Worm (Caenorhabditis elegans): ENCODE measurements around the gene ugt-42.
A peak's percentile ranks its signal among the peaks of the same experiment; 100 is the strongest.

ugt-42 gene

DNA sequence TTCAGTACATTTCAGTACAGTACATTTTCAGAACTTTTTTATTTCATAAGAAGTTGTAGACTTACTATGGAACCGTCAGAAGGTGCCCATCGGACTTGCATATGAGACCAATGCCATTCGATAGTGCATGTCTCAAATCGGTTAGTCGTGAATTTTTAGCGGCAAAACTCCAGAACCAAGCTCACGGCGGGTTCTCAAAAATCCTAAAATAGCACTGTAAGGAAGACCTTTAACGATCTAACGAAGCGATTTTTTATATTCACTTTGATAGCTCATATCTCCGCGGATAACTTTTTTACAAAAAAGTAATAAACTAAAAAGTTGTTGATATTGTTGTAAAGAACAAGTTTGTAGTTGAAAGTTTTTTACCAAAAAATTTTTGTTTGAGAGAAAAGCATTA lies 27.2 kb downstream of the ugt-42 start, which contains the start of gene sru-25:
TSS of gene sru-25 (minus strand) at position 101 of the 400 bp plus-strand sequence.
- TF ChIP-seq ceh-16 (tag; optimal IDR thresholded peaks at IDR 0.05) (no peak), unc-55 (GFP tag; optimal IDR thresholded peaks at IDR 0.05) (no peak), unc-39 (tag; optimal IDR thresholded peaks at IDR 0.05) (no peak), blmp-1 (tag; optimal IDR thresholded peaks at IDR 0.05; ENCODE audit: insufficient read depth) (no peak), unc-62 (GFP tag; optimal IDR thresholded peaks at IDR 0.05) (no peak), nhr-6 (tag; optimal IDR thresholded peaks at IDR 0.05) (no peak), nhr-237 (tag; optimal IDR thresholded peaks at IDR 0.05) (no peak), nhr-25 (tag; optimal IDR thresholded peaks at IDR 0.05) (no peak), mab-5 (tag; optimal IDR thresholded peaks at IDR 0.05) (no peak), R02D3.7 (tag; optimal IDR thresholded peaks at IDR 0.05) (no peak), F13H6.1 (tag; optimal IDR thresholded peaks at IDR 0.05) (no peak), lsy-2 (tag; optimal IDR thresholded peaks at IDR 0.05) (no peak), skn-1 (tag; optimal IDR thresholded peaks at IDR 0.05) (no peak), nhr-77 (tag; optimal IDR thresholded peaks at IDR 0.05) (no peak), Y55F3AM.14 (GFP tag; optimal IDR thresholded peaks at IDR 0.05) (no peak), nhr-10 (tag; optimal IDR thresholded peaks at IDR 0.05) (no peak), ZK546.5 (tag; optimal IDR thresholded peaks at IDR 0.05) (no peak), lin-11 (tag; optimal IDR thresholded peaks at IDR 0.05) (no peak), ama-1 (optimal IDR thresholded peaks at IDR 0.05) (no peak), C34F6.9 (tag; optimal IDR thresholded peaks at IDR 0.05) (no peak)

- TF ChIP-seq snpc-4 (tag; optimal IDR thresholded peaks at IDR 0.05), result peak; percentile 38
- no peak for TF ChIP-seq blmp-1 (tag; optimal IDR thresholded peaks at IDR 0.05; ENCODE audit: insufficient read depth)
Measured at ce11 chrV:676090-676489, 29.1 kb downstream of the ugt-42 start.

ce11 chrV:676550-677084 lies 29.6 kb downstream of the ugt-42 start, which contains the start of the genes fbxa-72 and srx-21:
Gene fbxa-72 (minus strand): TSS chrV:676753.
Gene srx-21 (plus strand): TSS chrV:677034.
- TF ChIP-seq fos-1 (tag; optimal IDR thresholded peaks at IDR 0.05), result peak; percentile 70
- TF ChIP-seq sem-4 (tag; optimal IDR thresholded peaks at IDR 0.05), result no peak
- TF ChIP-seq nhr-25 (tag; optimal IDR thresholded peaks at IDR 0.05), result peak; percentile 42

DNA sequence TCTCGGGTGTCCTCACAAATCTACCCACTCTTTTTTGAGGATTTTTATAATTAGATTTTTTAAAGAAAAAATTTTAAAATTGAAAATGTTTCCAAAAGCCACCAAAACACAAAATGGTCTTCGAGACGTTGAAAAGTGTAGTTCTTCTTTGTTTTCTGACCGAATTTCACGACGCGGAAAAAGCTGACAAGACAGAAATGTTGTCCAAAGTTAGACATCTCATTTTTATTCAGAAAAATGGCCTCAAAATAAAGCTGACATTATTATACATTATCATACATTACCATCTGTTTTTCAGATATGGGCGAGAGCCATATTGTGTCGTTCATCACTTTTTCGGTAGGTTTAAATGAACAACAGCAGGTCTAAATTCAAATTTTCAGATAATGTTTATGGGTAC lies 32.7 kb downstream of the ugt-42 start, which contains the start of gene srx-22:
TSS of gene srx-22 (plus strand) at position 301 of the 400 bp plus-strand sequence.
- TF ChIP-seq skn-1 (tag; optimal IDR thresholded peaks at IDR 0.05) (no peak), snpc-4 (tag; optimal IDR thresholded peaks at IDR 0.05) (no peak), ztf-11 (tag; optimal IDR thresholded peaks at IDR 0.05) (no peak), ztf-4 (tag; optimal IDR thresholded peaks at IDR 0.05) (no peak), unc-55 (GFP tag; optimal IDR thresholded peaks at IDR 0.05) (no peak), unc-39 (tag; optimal IDR thresholded peaks at IDR 0.05) (no peak)

DNA sequence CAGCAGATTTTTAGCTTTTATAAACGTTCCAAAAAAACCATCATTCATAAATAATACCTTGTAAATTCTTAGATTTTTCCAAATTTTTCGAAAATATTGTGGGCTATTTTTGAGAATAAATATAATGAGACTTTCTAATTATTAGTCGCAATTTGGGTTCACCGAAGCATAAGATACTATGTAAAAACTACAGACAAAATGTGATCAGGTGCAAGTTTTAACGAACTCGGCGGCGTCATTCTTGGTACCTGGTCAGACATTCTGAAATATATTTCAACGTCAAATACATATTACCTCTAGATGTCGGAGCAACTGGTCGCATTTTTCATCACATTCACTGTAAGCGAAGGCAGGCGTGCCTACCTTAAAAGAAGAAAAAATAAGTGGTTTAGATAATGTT lies 35.0 kb downstream of the ugt-42 start, which contains the start of gene srx-23:
TSS of gene srx-23 (plus strand) at position 301 of the 400 bp plus-strand sequence.
- TF ChIP-seq fos-1 (tag; optimal IDR thresholded peaks at IDR 0.05) (no peak), mdl-1 (tag; optimal IDR thresholded peaks at IDR 0.05) (no peak)

ce11 chrV:683858-684257 lies 36.9 kb downstream of the ugt-42 start, which contains the start of gene F31F4.1:
Gene F31F4.1 (plus strand): TSS chrV:684060.
- peak; percentile 29 for TF ChIP-seq fos-1 (tag; optimal IDR thresholded peaks at IDR 0.05)
- TF ChIP-seq lsy-2 (tag; optimal IDR thresholded peaks at IDR 0.05), result no peak

DNA sequence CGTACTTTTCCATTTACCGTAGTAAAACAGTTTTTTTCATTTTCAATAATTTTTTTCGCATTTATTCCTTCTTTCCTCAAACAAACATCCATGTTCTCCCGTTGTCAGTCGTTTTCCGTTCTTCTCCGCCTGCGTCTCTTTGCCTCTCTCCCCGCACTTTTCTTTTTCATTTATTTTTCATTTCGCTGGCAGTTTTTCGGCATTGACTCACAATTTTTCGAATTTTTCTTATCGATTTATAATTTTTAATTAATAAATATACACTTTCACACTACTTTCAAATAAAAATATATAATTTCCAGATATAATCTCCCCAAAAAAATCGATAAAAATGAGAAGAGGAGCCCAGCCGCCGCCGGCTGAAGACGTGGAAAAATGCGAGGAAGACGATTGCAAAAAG lies 40.4 kb downstream of the ugt-42 start, which contains the start of gene H25P19.1:
TSS of gene H25P19.1 (plus strand) at position 301 of the 400 bp plus-strand sequence.
- TF ChIP-seq ztf-4 (tag; optimal IDR thresholded peaks at IDR 0.05) (no peak), nhr-23 (tag; optimal IDR thresholded peaks at IDR 0.05) (no peak), sma-3 (GFP tag; optimal IDR thresholded peaks at IDR 0.05) (no peak), nhr-25 (tag; optimal IDR thresholded peaks at IDR 0.05) (no peak), alr-1 (tag; optimal IDR thresholded peaks at IDR 0.05) (no peak), nhr-237 (tag; optimal IDR thresholded peaks at IDR 0.05) (no peak), egl-27 (tag; optimal IDR thresholded peaks at IDR 0.05) (no peak), sma-9 (GFP tag; optimal IDR thresholded peaks at IDR 0.05) (no peak), sma-9 (tag; optimal IDR thresholded peaks at IDR 0.05) (no peak), R02D3.7 (tag; optimal IDR thresholded peaks at IDR 0.05) (no peak), ama-1 (optimal IDR thresholded peaks at IDR 0.05) (no peak), F13H6.1 (tag; optimal IDR thresholded peaks at IDR 0.05) (no peak), nhr-129 (tag; optimal IDR thresholded peaks at IDR 0.05) (no peak), lin-39 (tag; optimal IDR thresholded peaks at IDR 0.05) (no peak), peb-1 (tag; optimal IDR thresholded peaks at IDR 0.05) (no peak), snpc-4 (tag; optimal IDR thresholded peaks at IDR 0.05) (no peak), elt-1 (tag; optimal IDR thresholded peaks at IDR 0.05) (no peak), mab-5 (tag; optimal IDR thresholded peaks at IDR 0.05) (no peak), zag-1 (tag; optimal IDR thresholded peaks at IDR 0.05) (no peak), fos-1 (tag; optimal IDR thresholded peaks at IDR 0.05) (no peak), gmeb-1 (tag; optimal IDR thresholded peaks at IDR 0.05) (no peak)

All from whole organism, L2 larva.